Fruit fly (Drosophila melanogaster) whole organism, embryonic: Measurements from ENCODE around the gene Uba2.

Experiments used
- Atf3 ChIP-seq: fragments of 200-800 bp; sonication (Bioruptor generic); optimal IDR thresholded peaks from 3 replicates; lab custom pipeline; 2016; ENCODE audit warnings: missing biosample characterization, missing genetic modification characterization
- Blimp-1 ChIP-seq: fragments of 200-800 bp; sonication (Bioruptor generic); optimal IDR thresholded peaks from 3 replicates; lab custom pipeline; 2018; ENCODE audit warnings: missing biosample characterization, missing genetic modification characterization, mild to moderate bottlenecking, moderate library complexity, missing genetic modification reagents
- CG10565 ChIP-seq: fragments of 200-800 bp; sonication (Bioruptor generic); optimal IDR thresholded peaks from 3 replicates; lab custom pipeline; 2016; ENCODE audit warnings: missing biosample characterization, mild to moderate bottlenecking, missing genetic modification characterization
- CG10654 ChIP-seq: fragments of 200-800 bp; sonication (Bioruptor generic); optimal IDR thresholded peaks from 2 replicates; lab custom pipeline; 2016; ENCODE audit warnings: missing biosample characterization, missing genetic modification characterization
- CG10979 ChIP-seq: fragments of 200-800 bp; sonication (Bioruptor generic); optimal IDR thresholded peaks from 2 replicates; lab custom pipeline; 2018; ENCODE audit warnings: missing biosample characterization, mild to moderate bottlenecking, missing genetic modification characterization, moderate library complexity
- CG11456 ChIP-seq: fragments of 200-800 bp; sonication (Bioruptor generic); IDR thresholded peaks from 3 replicates; pipeline ENCODE4 v1.3.6; 2022; ENCODE audit warnings: missing biosample characterization, missing genetic modification characterization
- CG11695 ChIP-seq: fragments of 200-800 bp; sonication (Bioruptor generic); IDR thresholded peaks from 3 replicates; pipeline ENCODE4 v1.3.6; 2022; ENCODE audit warnings: missing biosample characterization, missing genetic modification characterization
- CG13123 ChIP-seq: fragments of 200-800 bp; sonication (Bioruptor generic); optimal IDR thresholded peaks from 2 replicates; lab custom pipeline; 2016; ENCODE audit warnings: missing biosample characterization, missing genetic modification characterization
- CG13624 ChIP-seq: fragments of 200-800 bp; sonication (Bioruptor generic); optimal IDR thresholded peaks from 2 replicates; lab custom pipeline; 2016; ENCODE audit warnings: missing biosample characterization, missing genetic modification characterization
- CG14860 ChIP-seq: fragments of 200-800 bp; sonication (Bioruptor generic); IDR thresholded peaks from 3 replicates; pipeline ENCODE4 v1.3.6; 2022; ENCODE audit warnings: missing biosample characterization, missing genetic modification characterization; ENCODE audit not compliant: partially characterized antibody
- CG18011 ChIP-seq: fragments of 200-800 bp; sonication (Bioruptor generic); optimal IDR thresholded peaks from 2 replicates; lab custom pipeline; 2017; ENCODE audit warnings: missing biosample characterization, missing genetic modification characterization, mild to moderate bottlenecking, moderate library complexity, missing genotype
- CG2202 ChIP-seq: fragments of 200-800 bp; sonication (Bioruptor generic); optimal IDR thresholded peaks from 2 replicates; lab custom pipeline; 2018; ENCODE audit warnings: missing biosample characterization, mild to moderate bottlenecking, missing genetic modification characterization
- CG2875 ChIP-seq: fragments of 200-800 bp; sonication (Bioruptor generic); optimal IDR thresholded peaks from 2 replicates; lab custom pipeline; 2017; ENCODE audit warnings: missing biosample characterization, mild to moderate bottlenecking, missing genetic modification characterization, missing genetic modification reagents
- CG31388 ChIP-seq: fragments of 200-800 bp; sonication (Bioruptor generic); optimal IDR thresholded peaks from 2 replicates; lab custom pipeline; 2016; ENCODE audit warnings: missing biosample characterization, missing genetic modification characterization
- CG33557 ChIP-seq: fragments of 200-800 bp; sonication (Bioruptor generic); optimal IDR thresholded peaks from 2 replicates; lab custom pipeline; 2019; ENCODE audit warnings: missing biosample characterization, mild to moderate bottlenecking, missing genetic modification characterization, moderate library complexity
- CG34224 ChIP-seq: fragments of 200-800 bp; sonication (Bioruptor generic); IDR thresholded peaks from 3 replicates; pipeline ENCODE4 v1.3.6; 2022; ENCODE audit warnings: missing biosample characterization, missing genetic modification characterization; ENCODE audit not compliant: partially characterized antibody
- CG6654 ChIP-seq: fragments of 200-800 bp; sonication (Bioruptor generic); optimal IDR thresholded peaks from 2 replicates; lab custom pipeline; 2017; ENCODE audit warnings: missing biosample characterization, mild to moderate bottlenecking, missing genetic modification characterization
- CG6765 ChIP-seq: fragments of 200-800 bp; sonication (Bioruptor generic); optimal IDR thresholded peaks from 3 replicates; lab custom pipeline; 2017; ENCODE audit warnings: missing biosample characterization, mild to moderate bottlenecking, missing genetic modification characterization
- CG7745 ChIP-seq: fragments of 200-800 bp; sonication (Bioruptor generic); optimal IDR thresholded peaks from 2 replicates; lab custom pipeline; 2018; ENCODE audit warnings: missing biosample characterization, mild to moderate bottlenecking, missing genetic modification characterization, moderate library complexity
- CG7987 ChIP-seq: fragments of 200-800 bp; sonication (Bioruptor generic); optimal IDR thresholded peaks from 2 replicates; lab custom pipeline; 2018; ENCODE audit warnings: missing biosample characterization, mild to moderate bottlenecking, missing genetic modification characterization, moderate library complexity
- CG8281 ChIP-seq: fragments of 200-800 bp; sonication (Bioruptor generic); optimal IDR thresholded peaks from 2 replicates; lab custom pipeline; 2018; ENCODE audit warnings: missing biosample characterization, mild to moderate bottlenecking, missing genetic modification characterization, moderate library complexity
- CG8478 ChIP-seq: fragments of >200 bp; optimal IDR thresholded peaks from 2 replicates; lab custom pipeline; 2018
- CG8924 ChIP-seq: fragments of 200-800 bp; optimal IDR thresholded peaks from 3 replicates; lab custom pipeline; 2019; ENCODE audit warnings: missing biosample characterization, mild to moderate bottlenecking, missing genetic modification characterization, moderate library complexity
- CHES-1-like ChIP-seq: fragments of 200-800 bp; sonication (Bioruptor generic); optimal IDR thresholded peaks from 2 replicates; lab custom pipeline; 2016; ENCODE audit warnings: missing biosample characterization, missing genetic modification characterization
- Dbx ChIP-seq: fragments of 200-800 bp; sonication (Bioruptor generic); IDR thresholded peaks from 3 replicates; pipeline ENCODE4 v1.3.6; 2022; ENCODE audit warnings: missing biosample characterization, missing genetic modification characterization
- Doc3 ChIP-seq: fragments of 200-800 bp; sonication (Bioruptor generic); IDR thresholded peaks from 3 replicates; pipeline ENCODE4 v1.3.6; 2022; ENCODE audit warnings: missing biosample characterization, missing genetic modification characterization; ENCODE audit not compliant: partially characterized antibody
- HLH3B ChIP-seq: fragments of 200-800 bp; sonication (Bioruptor generic); IDR thresholded peaks from 2 replicates; pipeline ENCODE4 v1.3.6; 2022; ENCODE audit warnings: missing biosample characterization, missing genetic modification characterization
- HLH54F ChIP-seq: fragments of 200-800 bp; sonication (Bioruptor generic); optimal IDR thresholded peaks from 3 replicates; lab custom pipeline; 2016; ENCODE audit warnings: missing biosample characterization, missing genetic modification characterization
- Hmx ChIP-seq: fragments of 200-800 bp; sonication (Bioruptor generic); optimal IDR thresholded peaks from 2 replicates; lab custom pipeline; 2016; ENCODE audit warnings: missing biosample characterization, missing genetic modification characterization
- NK7.1 ChIP-seq: fragments of 200-800 bp; sonication (Bioruptor generic); optimal IDR thresholded peaks from 3 replicates; lab custom pipeline; 2016; ENCODE audit warnings: missing biosample characterization, missing genetic modification characterization
- Nf-YC ChIP-seq: fragments of 200-800 bp; optimal IDR thresholded peaks from 3 replicates; lab custom pipeline; 2019; ENCODE audit warnings: missing biosample characterization, mild to moderate bottlenecking, missing genetic modification characterization, moderate library complexity
- Pdp1 ChIP-seq, 2 experiments: fragments of 200-800 bp; sonication (Bioruptor generic); optimal IDR thresholded peaks; 3 replicates each; lab custom pipeline; 2016; ENCODE audit warnings: missing biosample characterization in 2 of 2, missing genetic modification characterization in 2 of 2, mild to moderate bottlenecking in 1 of 2, moderate library complexity in 1 of 2
- Side ChIP-seq: fragments of 200-800 bp; sonication (Bioruptor generic); optimal IDR thresholded peaks from 2 replicates; lab custom pipeline; 2016; ENCODE audit warnings: missing biosample characterization, missing genetic modification characterization
- Spps ChIP-seq: fragments of 200-800 bp; sonication (Bioruptor generic); optimal IDR thresholded peaks from 2 replicates; lab custom pipeline; 2018; ENCODE audit warnings: missing biosample characterization, mild to moderate bottlenecking, missing genetic modification characterization
- TFAM ChIP-seq: fragments of 200-800 bp; sonication (Bioruptor generic); optimal IDR thresholded peaks from 2 replicates; lab custom pipeline; 2017; ENCODE audit warnings: missing biosample characterization, missing genetic modification characterization, inconsistent platforms
- al ChIP-seq: fragments of 200-800 bp; sonication (Bioruptor generic); IDR thresholded peaks from 2 replicates; pipeline ENCODE4 v1.3.6; 2022; ENCODE audit warnings: missing biosample characterization, missing genetic modification characterization
- croc ChIP-seq: fragments of 200-800 bp; sonication (Bioruptor generic); conservative IDR thresholded peaks from 3 replicates; pipeline ENCODE4 v1.3.6; 2022; ENCODE audit warnings: missing biosample characterization, missing genetic modification characterization
- esg ChIP-seq: fragments of 200-800 bp; sonication (Bioruptor generic); conservative IDR thresholded peaks from 2 replicates; pipeline ENCODE4 v1.3.6; 2022; ENCODE audit warnings: missing biosample characterization, missing genetic modification characterization
- kni ChIP-seq: fragments of 200-800 bp; sonication (Bioruptor generic); optimal IDR thresholded peaks from 3 replicates; lab custom pipeline; 2017; ENCODE audit warnings: mild to moderate bottlenecking, missing biosample characterization, missing genetic modification reagents, missing genetic modification characterization
- lilli ChIP-seq: fragments of 200-800 bp; sonication (Bioruptor generic); optimal IDR thresholded peaks from 3 replicates; lab custom pipeline; 2016; ENCODE audit warnings: missing biosample characterization, missing genetic modification characterization
- mam ChIP-seq: fragments of 200-800 bp; sonication (Bioruptor generic); optimal IDR thresholded peaks from 3 replicates; lab custom pipeline; 2016; ENCODE audit warnings: missing biosample characterization, missing genetic modification characterization
- nerfin-1 ChIP-seq: fragments of 200-800 bp; sonication (Bioruptor generic); optimal IDR thresholded peaks from 3 replicates; lab custom pipeline; 2019; ENCODE audit warnings: missing biosample characterization, mild to moderate bottlenecking, missing genetic modification characterization, moderate library complexity
- prd ChIP-seq, 3 experiments: fragments of >200 bp in 2 of 3; fragments of 200-800 bp in 1 of 3; sonication (Bioruptor generic) in 1 of 3; optimal IDR thresholded peaks in 2 of 3; IDR thresholded peaks in 1 of 3; 2 replicates in 2 of 3; 3 replicates in 1 of 3; pipeline versions ENCODE4 v1.3.6 to Lab custom; 2017 to 2022; ENCODE audit warnings: missing biosample characterization in 1 of 3, missing genetic modification characterization in 1 of 3
- ro ChIP-seq: fragments of 200-800 bp; sonication (Bioruptor generic); IDR thresholded peaks from 2 replicates; pipeline ENCODE4 v1.3.6; 2022; ENCODE audit warnings: missing biosample characterization, missing genetic modification characterization
- sim ChIP-seq: fragments of 200-800 bp; sonication (Bioruptor generic); IDR thresholded peaks from 2 replicates; pipeline ENCODE4 v1.3.6; 2022; ENCODE audit warnings: missing biosample characterization, missing genetic modification characterization
- tgo ChIP-seq: fragments of 200-800 bp; sonication (Bioruptor generic); IDR thresholded peaks from 3 replicates; pipeline ENCODE4 v1.3.6; 2022; ENCODE audit warnings: missing biosample characterization, missing genetic modification characterization
- tna ChIP-seq: fragments of 200-800 bp; sonication (Bioruptor generic); IDR thresholded peaks from 2 replicates; pipeline ENCODE4 v1.3.6; 2022; ENCODE audit warnings: missing biosample characterization, missing genetic modification characterization; ENCODE audit not compliant: partially characterized antibody
- toy ChIP-seq: fragments of 200-800 bp; sonication (Bioruptor generic); IDR thresholded peaks from 2 replicates; pipeline ENCODE4 v1.3.6; 2022; ENCODE audit warnings: missing biosample characterization, missing genetic modification characterization

Gene Uba2

DNA sequence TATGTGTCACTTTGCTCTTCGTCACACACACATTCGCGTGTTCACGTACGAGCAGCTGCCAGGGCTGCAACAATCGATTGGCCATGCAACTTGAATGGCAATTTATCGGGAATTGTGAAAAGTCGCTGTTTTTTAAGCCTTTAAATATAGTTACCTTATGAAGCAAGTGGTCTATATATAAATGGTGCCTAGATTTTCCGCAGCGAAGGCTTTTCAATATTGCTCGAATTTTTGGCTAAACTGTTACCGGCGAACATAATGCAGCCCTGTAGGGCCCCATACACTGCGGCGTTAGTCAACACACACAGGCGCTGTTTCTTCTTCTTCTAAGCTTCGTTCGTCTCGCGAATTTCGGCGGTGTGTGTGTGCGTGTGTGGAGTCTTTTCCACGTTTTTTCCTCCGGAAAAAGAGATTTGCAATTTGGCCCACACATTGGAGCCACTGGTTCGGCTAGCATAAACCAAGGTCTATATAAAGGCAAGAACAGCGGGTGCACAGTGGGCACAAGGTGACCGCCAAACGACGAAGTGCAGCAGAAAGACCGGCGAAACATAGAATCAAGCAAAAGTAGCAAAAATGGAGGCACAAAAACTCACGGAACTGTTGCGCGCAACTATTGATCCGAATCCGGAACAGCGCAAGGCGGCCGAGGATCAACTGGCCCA, 11.6 kb downstream of the Uba2 start, which contains the start of the genes Arp3 and msk (continued):
- TF ChIP-seq CG2202 (tag; lab: Kevin White, UChicago) (peak; percentile 34), prd (optimal IDR thresholded peaks at IDR 0.05; lab: Kevin White, UChicago) (no peak), prd (GFP tag; IDR thresholded peaks at IDR 0.05; lab: Robert Waterston, UW) (peak; percentile 81), HLH3B (peak; percentile 68), Doc3 (GFP tag; lab: Robert Waterston, UW) (peak; percentile 35; the same call in 2 of the 3 replicates), CG8478 (lab: Kevin White, UChicago) (peak; percentile 60), CG13624 (peak; percentile 94), sim (0 out of 2 replicates have a peak, but pooled peaks have one; percentile 33), esg (GFP tag; lab: Robert Waterston, UW) (peak; percentile 47; the same call in 1 of the 2 replicates), Atf3 (GFP tag; lab: Kevin White, UChicago) (peak; percentile 74), CG2875 (no peak), Spps (no peak), CG13123 (GFP tag; lab: Kevin White, UChicago) (peak; percentile 76), CG10979 (peak; percentile 68), Blimp-1 (GFP tag; lab: Kevin White, UChicago) (no peak), Pdp1 (GFP tag; optimal IDR thresholded peaks at IDR 0.05; lab: Kevin White, UChicago) (peak; percentile 86 to 91), tgo (peak; percentile 68), CHES-1-like (GFP tag; lab: Kevin White, UChicago) (peak; percentile 97), CG6765 (GFP tag; lab: Kevin White, UChicago) (peak; percentile 24), kni (GFP tag; lab: Kevin White, UChicago) (peak; percentile 75), CG7987 (GFP tag; lab: Kevin White, UChicago) (peak; percentile 60), CG10654 (peak; percentile 88), tna (no peak), CG11695 (GFP tag; lab: Robert Waterston, UW) (peak; percentile 50; the same call in 1 of the 3 replicates), Nf-YC (tag; lab: Kevin White, UChicago) (peak; percentile 81), Hmx (GFP tag; lab: Kevin White, UChicago) (no peak), CG7745 (tag; lab: Kevin White, UChicago) (no peak), nerfin-1 (tag; lab: Kevin White, UChicago) (peak; percentile 80), CG34224 (GFP tag; lab: Robert Waterston, UW) (0 out of 3 replicates have a peak, but pooled peaks have one; percentile 14), TFAM (GFP tag; lab: Kevin White, UChicago) (no peak), CG10565 (GFP tag; lab: Kevin White, UChicago) (peak; percentile 58), CG8281 (tag; lab: Kevin White, UChicago) (peak; percentile 37), Dbx (GFP tag; lab: Robert Waterston, UW) (peak; percentile 87), ro (peak; percentile 28; the same call in 1 of the 2 replicates), CG33557 (GFP tag; lab: Kevin White, UChicago) (peak; percentile 56), Side (peak; percentile 90), CG6654 (GFP tag; lab: Kevin White, UChicago) (peak; percentile 5), CG18011 (GFP tag; lab: Kevin White, UChicago) (peak; percentile 43), HLH54F (GFP tag; lab: Kevin White, UChicago) (peak; percentile 91), CG8924 (tag; lab: Kevin White, UChicago) (no peak), croc (GFP tag; lab: Robert Waterston, UW) (peak; percentile 33; the same call in 1 of the 3 replicates), lilli (GFP tag; lab: Kevin White, UChicago) (peak; percentile 94), CG11456 (GFP tag; lab: Robert Waterston, UW) (peak; percentile 83), mam (GFP tag; lab: Kevin White, UChicago) (peak; percentile 95), CG31388 (GFP tag; lab: Kevin White, UChicago) (peak; percentile 58), toy (GFP tag; lab: Robert Waterston, UW) (no peak; the same call in 1 of the 2 replicates), CG14860 (GFP tag; lab: Robert Waterston, UW) (no peak), NK7.1 (GFP tag; lab: Kevin White, UChicago) (peak; percentile 69), al (GFP tag; lab: Robert Waterston, UW) (peak; percentile 62)
